Fruit fly (Drosophila melanogaster): ENCODE results near the gene CG11263.

dm6 chr3L:13050675-13051202 lies 44.1 kb downstream of the CG11263 start:
- TF ChIP-seq insv (optimal IDR thresholded peaks at IDR 0.05) = no peak
- TF ChIP-seq h (optimal IDR thresholded peaks at IDR 0.05) = no peak
- no peak for TF ChIP-seq psq (optimal IDR thresholded peaks at IDR 0.05)

Measured in Kc167 (cell line).